Fruit fly (Drosophila melanogaster) whole organism, embryonic: Measurements from ENCODE around the gene pHCl-2.

Experiments
- B-H1 ChIP-seq: fragments of 200-800 bp; sonication (Bioruptor generic); IDR thresholded peaks from 3 replicates; pipeline ENCODE4 v1.3.6; 2022; ENCODE audit warnings: missing biosample characterization, missing genetic modification characterization
- CG10267 ChIP-seq: fragments of 200-800 bp; sonication (Bioruptor generic); optimal IDR thresholded peaks from 2 replicates; lab custom pipeline; 2018; ENCODE audit warnings: missing biosample characterization, mild to moderate bottlenecking, missing genetic modification characterization, moderate library complexity
- CG11085 ChIP-seq: fragments of 200-800 bp; sonication (Bioruptor generic); IDR thresholded peaks from 2 replicates; pipeline ENCODE4 v1.3.6; 2022; ENCODE audit warnings: missing biosample characterization, missing genetic modification characterization
- CG11398 ChIP-seq: fragments of 200-800 bp; sonication (Bioruptor generic); optimal IDR thresholded peaks from 2 replicates; lab custom pipeline; 2016; ENCODE audit warnings: missing biosample characterization, missing genetic modification characterization
- CG11560 ChIP-seq: fragments of 200-800 bp; sonication (Bioruptor generic); IDR thresholded peaks from 3 replicates; pipeline ENCODE4 v1.3.6; 2022; ENCODE audit warnings: missing biosample characterization, missing genetic modification characterization
- CG12236 ChIP-seq: fragments of 200-800 bp; sonication (Bioruptor generic); optimal IDR thresholded peaks from 2 replicates; lab custom pipeline; 2016; ENCODE audit warnings: missing biosample characterization, missing genetic modification characterization
- CG1233 ChIP-seq: fragments of 200-800 bp; sonication (Bioruptor generic); optimal IDR thresholded peaks from 4 replicates; lab custom pipeline; 2018; ENCODE audit warnings: missing biosample characterization, mild to moderate bottlenecking, missing genetic modification characterization
- CG13287 ChIP-seq: fragments of 200-800 bp; sonication (Bioruptor generic); IDR thresholded peaks from 2 replicates; pipeline ENCODE4 v1.3.6; 2022; ENCODE audit warnings: missing biosample characterization, missing genetic modification characterization; ENCODE audit not compliant: partially characterized antibody
- CG15479 ChIP-seq: fragments of 200-800 bp; sonication (Bioruptor generic); optimal IDR thresholded peaks from 3 replicates; lab custom pipeline; 2019; ENCODE audit warnings: missing biosample characterization, mild to moderate bottlenecking, missing genetic modification characterization, moderate library complexity
- CG17186 ChIP-seq: fragments of 200-800 bp; sonication (Bioruptor generic); optimal IDR thresholded peaks from 3 replicates; lab custom pipeline; 2017; ENCODE audit warnings: missing biosample characterization, missing genetic modification reagents, missing genetic modification characterization
- CG17361 ChIP-seq: fragments of 200-800 bp; sonication (Bioruptor generic); IDR thresholded peaks from 3 replicates; pipeline ENCODE4 v1.3.6; 2022; ENCODE audit warnings: missing biosample characterization, missing genetic modification characterization
- CG17568 ChIP-seq: fragments of 200-800 bp; sonication (Bioruptor generic); optimal IDR thresholded peaks from 2 replicates; lab custom pipeline; 2018; ENCODE audit warnings: missing biosample characterization, mild to moderate bottlenecking, missing genetic modification characterization, moderate library complexity
- CG18764 ChIP-seq: fragments of 200-800 bp; sonication (Bioruptor generic); optimal IDR thresholded peaks from 3 replicates; lab custom pipeline; 2016; ENCODE audit warnings: missing biosample characterization, missing genetic modification characterization
- CG2129 ChIP-seq: fragments of 200-800 bp; sonication (Bioruptor generic); IDR thresholded peaks from 2 replicates; pipeline ENCODE4 v1.3.6; 2022; ENCODE audit warnings: missing biosample characterization, missing genetic modification characterization; ENCODE audit not compliant: partially characterized antibody
- CG32772 ChIP-seq: fragments of 200-800 bp; sonication (Bioruptor generic); IDR thresholded peaks from 2 replicates; pipeline ENCODE4 v1.3.6; 2022; ENCODE audit warnings: missing biosample characterization, missing genetic modification characterization
- CG4282 ChIP-seq: fragments of 200-800 bp; sonication (Bioruptor generic); optimal IDR thresholded peaks from 2 replicates; lab custom pipeline; 2016; ENCODE audit warnings: missing biosample characterization, missing genetic modification characterization
- CG43689 ChIP-seq: fragments of 200-800 bp; sonication (Bioruptor generic); IDR thresholded peaks from 2 replicates; pipeline ENCODE4 v1.3.6; 2022; ENCODE audit warnings: missing biosample characterization, missing genetic modification characterization
- CG7987 ChIP-seq: fragments of 200-800 bp; sonication (Bioruptor generic); optimal IDR thresholded peaks from 2 replicates; lab custom pipeline; 2018; ENCODE audit warnings: missing biosample characterization, mild to moderate bottlenecking, missing genetic modification characterization, moderate library complexity
- Dad ChIP-seq: fragments of 200-800 bp; sonication (Bioruptor generic); optimal IDR thresholded peaks from 3 replicates; lab custom pipeline; 2016; ENCODE audit warnings: missing biosample characterization, missing genetic modification characterization
- Dfd ChIP-seq, 2 experiments: fragments of >200 bp; optimal IDR thresholded peaks; 2 replicates each; lab custom pipeline; 2017; ENCODE audit warnings: missing biosample characterization in 2 of 2, missing genetic modification characterization in 2 of 2
- ERR ChIP-seq: fragments of 200-800 bp; sonication (Bioruptor generic); optimal IDR thresholded peaks from 2 replicates; lab custom pipeline; 2016; ENCODE audit warnings: missing biosample characterization, missing genetic modification characterization
- HLH54F ChIP-seq: fragments of 200-800 bp; sonication (Bioruptor generic); optimal IDR thresholded peaks from 3 replicates; lab custom pipeline; 2016; ENCODE audit warnings: missing biosample characterization, missing genetic modification characterization
- Hmx ChIP-seq: fragments of 200-800 bp; sonication (Bioruptor generic); optimal IDR thresholded peaks from 2 replicates; lab custom pipeline; 2016; ENCODE audit warnings: missing biosample characterization, missing genetic modification characterization
- Kr ChIP-seq: fragments of 200-800 bp; sonication (Bioruptor generic); optimal IDR thresholded peaks from 2 replicates; lab custom pipeline; 2017; ENCODE audit warnings: missing biosample characterization, mild to moderate bottlenecking, missing genetic modification characterization
- Lhr ChIP-seq: fragments of 200-800 bp; sonication (Bioruptor generic); optimal IDR thresholded peaks from 3 replicates; lab custom pipeline; 2017; ENCODE audit warnings: mild to moderate bottlenecking, missing biosample characterization, missing genetic modification reagents, missing genetic modification characterization
- Lpt ChIP-seq: fragments of >200 bp; optimal IDR thresholded peaks from 2 replicates; lab custom pipeline; 2018; ENCODE audit warnings: missing biosample characterization, missing genetic modification characterization
- MBD-R2 ChIP-seq: fragments of 200-800 bp; sonication (Bioruptor generic); IDR thresholded peaks from 2 replicates; pipeline ENCODE4 v1.3.6; 2022; ENCODE audit warnings: missing biosample characterization, missing genetic modification characterization
- MESR4 ChIP-seq: fragments of 200-800 bp; sonication (Bioruptor generic); optimal IDR thresholded peaks from 2 replicates; lab custom pipeline; 2018; ENCODE audit warnings: missing biosample characterization, mild to moderate bottlenecking, missing genetic modification characterization, moderate library complexity
- MTF-1 ChIP-seq: fragments of 200-800 bp; sonication (Bioruptor generic); optimal IDR thresholded peaks from 2 replicates; lab custom pipeline; 2018; ENCODE audit warnings: missing biosample characterization, mild to moderate bottlenecking, missing genetic modification characterization, borderline replicate concordance
- Max ChIP-seq: fragments of 200-800 bp; sonication (Bioruptor generic); optimal IDR thresholded peaks from 2 replicates; lab custom pipeline; 2016; ENCODE audit warnings: missing biosample characterization, mild to moderate bottlenecking, missing genetic modification characterization
- NFAT ChIP-seq: fragments of 200-800 bp; sonication (Bioruptor generic); IDR thresholded peaks from 2 replicates; pipeline ENCODE4 v1.3.6; 2022; ENCODE audit warnings: missing biosample characterization, missing genetic modification characterization
- Neu2 ChIP-seq: fragments of 200-800 bp; sonication (Bioruptor generic); optimal IDR thresholded peaks from 3 replicates; lab custom pipeline; 2016; ENCODE audit warnings: missing biosample characterization, missing genetic modification characterization, borderline replicate concordance
- Sry-β ChIP-seq: fragments of 200-800 bp; sonication (Bioruptor generic); optimal IDR thresholded peaks from 2 replicates; lab custom pipeline; 2018; ENCODE audit warnings: missing biosample characterization, mild to moderate bottlenecking, missing genetic modification characterization, moderate library complexity
- chinmo ChIP-seq: fragments of 200-800 bp; sonication (Bioruptor generic); IDR thresholded peaks from 4 replicates; pipeline ENCODE4 v1.3.6; 2022; ENCODE audit warnings: missing biosample characterization, missing genetic modification characterization; ENCODE audit not compliant: partially characterized antibody
- dmrt11E ChIP-seq: fragments of 200-800 bp; sonication (Bioruptor generic); optimal IDR thresholded peaks from 3 replicates; lab custom pipeline; 2018; ENCODE audit warnings: missing biosample characterization, mild to moderate bottlenecking, missing genetic modification characterization, moderate library complexity
- fd64A ChIP-seq: fragments of 200-800 bp; sonication (Bioruptor generic); optimal IDR thresholded peaks from 3 replicates; lab custom pipeline; 2018; ENCODE audit warnings: missing biosample characterization, mild to moderate bottlenecking, missing genetic modification characterization
- fru ChIP-seq: fragments of >200 bp; optimal IDR thresholded peaks from 2 replicates; lab custom pipeline; 2017
- gt ChIP-seq: fragments of 200-800 bp; sonication (Bioruptor generic); IDR thresholded peaks from 2 replicates; pipeline ENCODE4 v1.3.6; 2022; ENCODE audit warnings: missing biosample characterization, missing genetic modification characterization
- jing ChIP-seq: fragments of 200-800 bp; sonication (Bioruptor generic); optimal IDR thresholded peaks from 2 replicates; lab custom pipeline; 2018; ENCODE audit warnings: missing biosample characterization, mild to moderate bottlenecking, missing genetic modification characterization
- lola ChIP-seq, 3 experiments: fragments of >200 bp in 2 of 3; fragments of 200-800 bp in 1 of 3; sonication (Bioruptor generic) in 1 of 3; optimal IDR thresholded peaks; 2 replicates each; lab custom pipeline; 2017 to 2019; ENCODE audit warnings: missing biosample characterization in 3 of 3, missing genetic modification characterization in 3 of 3, mild to moderate bottlenecking in 1 of 3, moderate library complexity in 1 of 3
- lov ChIP-seq, 2 experiments: fragments of 200-800 bp in 1 of 2; fragments of >200 bp in 1 of 2; sonication (Bioruptor generic) in 1 of 2; IDR thresholded peaks in 1 of 2; optimal IDR thresholded peaks in 1 of 2; 2 replicates in 1 of 2; 3 replicates in 1 of 2; pipeline versions ENCODE4 v1.3.6 to Lab custom; 2017 to 2022; ENCODE audit warnings: missing biosample characterization in 1 of 2, missing genetic modification characterization in 1 of 2
- nau ChIP-seq: fragments of 200-800 bp; sonication (Bioruptor generic); optimal IDR thresholded peaks from 3 replicates; lab custom pipeline; 2017; ENCODE audit warnings: missing biosample characterization, mild to moderate bottlenecking, missing genetic modification characterization, missing genetic modification reagents
- onecut ChIP-seq: fragments of 200-800 bp; sonication (Bioruptor generic); IDR thresholded peaks from 2 replicates; pipeline ENCODE4 v1.3.6; 2022; ENCODE audit warnings: missing biosample characterization, missing genetic modification characterization
- peb ChIP-seq: fragments of 200-800 bp; sonication (Bioruptor generic); IDR thresholded peaks from 2 replicates; pipeline ENCODE4 v1.3.6; 2022; ENCODE audit warnings: missing biosample characterization, missing genetic modification characterization
- salm ChIP-seq: fragments of 200-800 bp; sonication (Bioruptor generic); optimal IDR thresholded peaks from 2 replicates; lab custom pipeline; 2018; ENCODE audit warnings: missing biosample characterization, mild to moderate bottlenecking, missing genetic modification characterization
- sens ChIP-seq: fragments of 200-800 bp; sonication (Bioruptor generic); peaks from one replicate; lab custom pipeline; 2016; ENCODE audit warnings: missing biosample characterization, missing genetic modification characterization
- shn ChIP-seq: fragments of 200-800 bp; sonication (Bioruptor generic); optimal IDR thresholded peaks from 3 replicates; lab custom pipeline; 2016; ENCODE audit warnings: missing biosample characterization, missing genetic modification characterization
- ssp ChIP-seq: fragments of 200-800 bp; sonication (Bioruptor generic); IDR thresholded peaks from 2 replicates; pipeline ENCODE4 v1.3.6; 2022; ENCODE audit warnings: missing biosample characterization, missing genetic modification characterization
- trh ChIP-seq: fragments of 200-800 bp; sonication (Bioruptor generic); optimal IDR thresholded peaks from 2 replicates; lab custom pipeline; 2016; ENCODE audit warnings: missing biosample characterization, missing genetic modification characterization

The pHCl-2 gene

DNA sequence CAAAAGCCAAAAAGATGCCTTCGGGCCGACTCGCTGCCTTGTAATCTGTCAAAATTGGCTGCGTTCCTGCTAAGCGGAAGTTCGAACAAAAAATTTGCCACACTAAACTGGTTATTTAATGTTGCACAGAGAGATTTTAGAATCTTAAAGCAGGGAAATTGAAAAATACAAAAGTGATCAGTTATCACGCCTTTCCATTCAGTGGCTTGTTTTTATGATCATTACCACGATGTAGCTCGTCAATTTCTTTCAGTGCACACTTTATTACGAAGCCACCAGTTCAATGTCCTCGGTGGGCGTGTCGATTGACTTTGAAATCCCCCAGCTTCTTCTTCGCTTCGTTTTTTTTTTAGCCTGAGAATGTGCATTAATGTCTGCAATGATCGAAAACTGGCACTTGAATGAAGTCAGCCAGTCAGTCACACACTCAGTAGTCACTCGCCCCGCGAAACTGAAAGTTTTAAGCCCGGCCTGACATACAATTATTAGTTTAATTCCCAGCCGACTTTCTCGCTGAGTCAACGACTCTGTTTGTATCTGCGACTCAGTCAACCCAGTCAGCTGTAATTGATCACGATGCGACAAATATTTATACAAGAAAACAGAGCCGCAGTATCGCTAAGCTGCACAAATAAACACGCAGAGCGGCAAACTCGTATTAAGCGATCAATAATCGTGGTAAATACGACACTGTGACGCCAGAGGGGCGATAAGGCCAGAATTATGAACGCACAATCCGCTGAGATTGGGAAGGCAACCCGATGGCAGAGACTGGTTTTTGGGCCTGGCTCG, 3.9 kb upstream of the pHCl-2 start (continued):
- TF ChIP-seq CG4282 (GFP tag; lab: Kevin White, UChicago) = no peak
- TF ChIP-seq HLH54F = no peak
- TF ChIP-seq Dfd (GFP tag; optimal IDR thresholded peaks at IDR 0.05; lab: Kevin White, UChicago) = no peak
- TF ChIP-seq CG7987 (GFP tag; lab: Kevin White, UChicago) = peak; percentile 58
- TF ChIP-seq B-H1 (GFP tag; lab: Robert Waterston, UW) = no peak
- peak; percentile 5 for TF ChIP-seq Sry-β
- peak; percentile 50 for TF ChIP-seq CG12236 (GFP tag; lab: Kevin White, UChicago)
- TF ChIP-seq jing = no peak
- no peak for TF ChIP-seq CG11085
- peak in 1 of 3 experiments; percentile 45 for TF ChIP-seq lola (GFP tag; optimal IDR thresholded peaks at IDR 0.05; lab: Kevin White, UChicago)
- no peak for TF ChIP-seq Neu2
- no peak for TF ChIP-seq CG10267
- TF ChIP-seq Lpt = no peak
- no peak for TF ChIP-seq ERR
- no peak for TF ChIP-seq Dad (GFP tag; lab: Kevin White, UChicago)
- TF ChIP-seq CG2129 (GFP tag; lab: Robert Waterston, UW) = no peak
- TF ChIP-seq lov (optimal IDR thresholded peaks at IDR 0.05; lab: Kevin White, UChicago) = no peak
- peak; percentile 72; the same call in 1 of the 3 replicates for TF ChIP-seq lov (GFP tag; IDR thresholded peaks at IDR 0.05; lab: Robert Waterston, UW)
- no peak for TF ChIP-seq CG13287 (GFP tag; lab: Robert Waterston, UW)
- no peak for TF ChIP-seq MBD-R2 (GFP tag; lab: Robert Waterston, UW)
- peak; percentile 80 for TF ChIP-seq onecut (GFP tag; lab: Robert Waterston, UW)
- no peak for TF ChIP-seq CG32772 (GFP tag; lab: Robert Waterston, UW)
- TF ChIP-seq MTF-1 (GFP tag; lab: Kevin White, UChicago) = peak; percentile 68
- peak; percentile 49 for TF ChIP-seq CG18764
- peak; percentile 45 for TF ChIP-seq CG17568
- TF ChIP-seq Max = no peak
- peak; percentile 86 for TF ChIP-seq fd64A
- TF ChIP-seq CG17361 (GFP tag; lab: Robert Waterston, UW) = 0 out of 3 replicates have a peak, but pooled peaks have one; percentile 43
- peak; percentile 27 for TF ChIP-seq sens (GFP tag; lab: Kevin White, UChicago)
- peak; percentile 9 for TF ChIP-seq Lhr (GFP tag; lab: Kevin White, UChicago)
- no peak for TF ChIP-seq Hmx (GFP tag; lab: Kevin White, UChicago)
- no peak for TF ChIP-seq NFAT (GFP tag; lab: Robert Waterston, UW)
- TF ChIP-seq CG43689 (GFP tag; lab: Robert Waterston, UW) = 0 out of 2 replicates have a peak, but pooled peaks have one; percentile 12
- TF ChIP-seq peb = no peak
- TF ChIP-seq CG11560 = no peak
- no peak for TF ChIP-seq chinmo (GFP tag; lab: Robert Waterston, UW)
- TF ChIP-seq salm = peak; percentile 8
- no peak for TF ChIP-seq fru (lab: Kevin White, UChicago)
- no peak for TF ChIP-seq CG15479 (GFP tag; lab: Kevin White, UChicago)
- TF ChIP-seq CG17186 (GFP tag; lab: Kevin White, UChicago) = no peak
- TF ChIP-seq CG1233 = no peak
- peak; percentile 24 for TF ChIP-seq Kr (GFP tag; lab: Kevin White, UChicago)
- peak; percentile 1 for TF ChIP-seq CG11398 (GFP tag; lab: Kevin White, UChicago)
- TF ChIP-seq shn (GFP tag; lab: Kevin White, UChicago) = no peak
- peak; percentile 67 for TF ChIP-seq nau (GFP tag; lab: Kevin White, UChicago)
- no peak for TF ChIP-seq gt (GFP tag; lab: Robert Waterston, UW)
- TF ChIP-seq MESR4 (GFP tag; lab: Kevin White, UChicago) = no peak
- TF ChIP-seq trh (GFP tag; lab: Kevin White, UChicago) = no peak
- TF ChIP-seq dmrt11E (tag; lab: Kevin White, UChicago) = peak; percentile 74
- no peak for TF ChIP-seq ssp (GFP tag; lab: Robert Waterston, UW)
